Worm (Caenorhabditis elegans): ENCODE results near the gene C17B7.4.
"Not testable (repeated sequence)": the region's sequence is repeated elsewhere in the genome, so short reads cannot be mapped to it uniquely, and the experiment has no call there.

Gene C17B7.4

DNA sequence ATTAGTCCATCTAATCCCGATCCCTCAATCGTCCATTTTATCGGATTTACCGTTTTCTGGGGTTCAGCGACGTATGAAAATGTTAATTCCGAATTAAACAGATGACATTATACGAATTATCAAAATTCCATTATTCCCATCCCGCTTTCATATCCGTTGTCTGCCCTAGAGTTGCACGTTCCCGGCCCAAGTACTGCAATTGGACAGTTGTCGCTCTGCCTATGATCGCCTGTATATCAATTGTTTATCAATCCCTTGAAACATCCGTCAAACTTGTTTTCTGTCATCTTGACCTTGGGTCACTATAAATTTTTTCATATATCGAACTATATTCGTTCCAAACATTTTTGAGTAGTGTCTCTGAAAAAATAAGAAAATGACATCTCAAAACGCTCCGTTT is 19.2 kb downstream of the C17B7.4 start, which contains the start of gene C04E12.5:
TSS of gene C04E12.5 (plus strand) at position 301 of the 400 bp plus-strand sequence.
- TF ChIP-seq alr-1 (tag; optimal IDR thresholded peaks at IDR 0.05): no peak
- TF ChIP-seq nhr-129 (tag; optimal IDR thresholded peaks at IDR 0.05): no peak
- TF ChIP-seq nhr-12 (tag; optimal IDR thresholded peaks at IDR 0.05): no peak
- TF ChIP-seq unc-39 (tag; optimal IDR thresholded peaks at IDR 0.05): no peak
- TF ChIP-seq crh-2 (tag; optimal IDR thresholded peaks at IDR 0.05): no peak
- no peak for TF ChIP-seq peb-1 (tag; optimal IDR thresholded peaks at IDR 0.05)
- TF ChIP-seq blmp-1 (tag; optimal IDR thresholded peaks at IDR 0.05; ENCODE audit: insufficient read depth): no peak
- no peak for TF ChIP-seq elt-3 (tag; optimal IDR thresholded peaks at IDR 0.05)
- TF ChIP-seq ceh-82 (tag; optimal IDR thresholded peaks at IDR 0.05): no peak
- no peak for TF ChIP-seq lsy-2 (tag; optimal IDR thresholded peaks at IDR 0.05)
- TF ChIP-seq ZK546.5 (tag; optimal IDR thresholded peaks at IDR 0.05): no peak
- TF ChIP-seq ceh-16 (tag; optimal IDR thresholded peaks at IDR 0.05): no peak
- TF ChIP-seq mbf-1 (tag; optimal IDR thresholded peaks at IDR 0.05): no peak
- no peak for TF ChIP-seq lin-13 (GFP tag; optimal IDR thresholded peaks at IDR 0.05)

DNA sequence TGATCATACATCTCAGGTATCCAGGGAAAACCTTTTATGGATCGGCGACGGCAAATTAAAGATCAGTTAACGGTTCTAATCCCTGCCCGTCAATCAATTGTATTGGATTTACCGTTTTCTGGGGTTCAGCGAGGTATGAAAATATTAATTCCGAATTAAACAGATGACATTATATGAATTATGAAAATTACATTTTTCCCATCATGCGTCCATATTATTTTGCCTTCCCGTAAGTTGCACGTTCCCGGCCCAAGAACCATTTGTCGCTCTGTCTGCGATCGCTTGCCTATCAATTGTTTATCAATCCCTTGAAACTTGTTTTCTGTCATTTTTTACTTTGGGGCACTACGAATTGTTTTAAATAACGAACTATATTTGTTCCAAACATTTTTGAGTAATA is 22.5 kb downstream of the C17B7.4 start:
- TF ChIP-seq nhr-6 (tag; optimal IDR thresholded peaks at IDR 0.05): no peak
- no peak for TF ChIP-seq dmd-4 (tag; optimal IDR thresholded peaks at IDR 0.05)
- no peak for TF ChIP-seq egl-27 (tag; optimal IDR thresholded peaks at IDR 0.05)
- no peak for TF ChIP-seq blmp-1 (tag; optimal IDR thresholded peaks at IDR 0.05; ENCODE audit: insufficient read depth)
- no peak for TF ChIP-seq ztf-4 (tag; optimal IDR thresholded peaks at IDR 0.05)
- no peak for TF ChIP-seq nhr-77 (tag; optimal IDR thresholded peaks at IDR 0.05)
- no peak for TF ChIP-seq ztf-1 (GFP tag; conservative IDR thresholded peaks at IDR 0.05)
- no peak for TF ChIP-seq crh-2 (tag; optimal IDR thresholded peaks at IDR 0.05)
- TF ChIP-seq nhr-237 (tag; optimal IDR thresholded peaks at IDR 0.05): no peak
- TF ChIP-seq elt-3 (tag; optimal IDR thresholded peaks at IDR 0.05): no peak
- no peak for TF ChIP-seq sma-9 (GFP tag; optimal IDR thresholded peaks at IDR 0.05)
- no peak for TF ChIP-seq sma-9 (tag; optimal IDR thresholded peaks at IDR 0.05)
- no peak for TF ChIP-seq mab-5 (tag; optimal IDR thresholded peaks at IDR 0.05)
- no peak for TF ChIP-seq unc-39 (tag; optimal IDR thresholded peaks at IDR 0.05)
- TF ChIP-seq nhr-129 (tag; optimal IDR thresholded peaks at IDR 0.05): no peak
- no peak for TF ChIP-seq nhr-21 (tag; optimal IDR thresholded peaks at IDR 0.05)

DNA sequence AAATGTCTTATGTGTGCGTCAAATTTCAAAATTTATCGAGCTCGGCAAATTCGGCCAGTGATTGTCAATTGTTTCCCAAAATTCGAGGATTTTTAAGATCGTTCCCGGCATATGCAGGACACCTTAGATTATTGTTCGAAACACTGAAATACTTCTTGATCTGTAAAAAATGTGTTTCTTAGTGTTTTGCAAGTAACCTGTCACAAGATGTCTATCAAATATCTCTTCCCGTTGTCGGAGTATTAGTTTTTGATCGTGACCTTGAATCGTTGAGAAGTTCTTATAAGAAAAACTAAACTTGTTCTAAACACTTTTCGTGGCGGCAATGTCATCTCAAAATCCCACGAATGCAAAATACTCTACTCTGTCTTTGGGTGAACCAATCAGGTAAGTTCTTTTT is 23.4 kb downstream of the C17B7.4 start, which contains the start of gene C04E12.4:
TSS of gene C04E12.4 (plus strand) at position 301 of the 400 bp plus-strand sequence.
- TF ChIP-seq nhr-23 (tag; optimal IDR thresholded peaks at IDR 0.05): no peak
- no peak for TF ChIP-seq egl-27 (tag; optimal IDR thresholded peaks at IDR 0.05)

DNA sequence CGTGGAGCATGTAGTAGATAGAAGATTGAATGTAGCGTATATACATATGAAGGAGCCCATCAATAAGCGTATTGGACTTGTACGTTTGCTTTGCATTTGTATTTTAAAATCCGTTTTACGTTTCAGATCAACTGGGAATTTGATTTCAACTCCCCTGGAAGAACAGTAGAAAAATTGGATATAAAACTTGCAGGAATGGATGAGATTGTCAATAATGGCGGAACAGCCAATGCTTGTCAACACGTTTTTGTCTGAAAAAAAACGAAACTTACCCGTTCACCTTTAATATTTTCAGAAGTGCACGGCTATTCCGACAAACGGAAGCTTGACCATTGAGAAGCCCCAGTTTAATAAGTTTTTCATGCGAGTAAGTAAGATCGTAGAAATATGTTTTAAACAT is 28.7 kb downstream of the C17B7.4 start, which contains the start of gene C04E12.2:
TSS of gene C04E12.2 (plus strand) at position 301 of the 400 bp plus-strand sequence.
- TF ChIP-seq unc-55 (GFP tag; optimal IDR thresholded peaks at IDR 0.05); nhr-129 (tag; optimal IDR thresholded peaks at IDR 0.05); sem-4 (tag; optimal IDR thresholded peaks at IDR 0.05): not testable (repeated sequence)

DNA sequence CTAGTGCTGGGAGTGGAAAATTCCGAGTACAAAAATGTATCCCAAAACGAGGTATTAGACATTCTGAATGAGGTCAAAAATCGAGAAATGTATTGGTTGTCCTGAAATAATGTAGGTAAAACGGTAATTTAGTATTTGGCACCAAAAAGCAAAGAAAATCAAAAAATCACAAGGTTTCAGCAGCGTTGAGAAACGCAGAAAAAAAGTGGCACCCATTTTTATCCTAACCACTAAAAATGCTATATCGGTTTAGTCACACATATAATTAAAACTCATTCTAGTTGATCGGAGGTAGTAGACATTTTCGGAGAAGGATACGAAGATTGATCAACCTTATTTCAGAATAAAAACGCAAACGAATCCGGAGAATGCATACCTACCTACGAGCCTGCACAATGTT is 33.6 kb downstream of the C17B7.4 start, which contains the start of gene srx-121:
TSS of gene srx-121 (minus strand) at position 101 of the 400 bp plus-strand sequence.
- TF ChIP-seq nhr-12 (tag; optimal IDR thresholded peaks at IDR 0.05): no peak
- no peak for TF ChIP-seq Y55F3AM.14 (GFP tag; optimal IDR thresholded peaks at IDR 0.05)
- TF ChIP-seq C34F6.9 (tag; optimal IDR thresholded peaks at IDR 0.05): no peak
- TF ChIP-seq skn-1 (tag; optimal IDR thresholded peaks at IDR 0.05): no peak
- TF ChIP-seq nhr-11 (tag; optimal IDR thresholded peaks at IDR 0.05): no peak
- no peak for TF ChIP-seq blmp-1 (tag; optimal IDR thresholded peaks at IDR 0.05; ENCODE audit: insufficient read depth)
- no peak for TF ChIP-seq lin-39 (tag; optimal IDR thresholded peaks at IDR 0.05)
- TF ChIP-seq unc-55 (GFP tag; optimal IDR thresholded peaks at IDR 0.05): no peak
- no peak for TF ChIP-seq nhr-129 (tag; optimal IDR thresholded peaks at IDR 0.05)
- no peak for TF ChIP-seq sma-9 (GFP tag; optimal IDR thresholded peaks at IDR 0.05)
- TF ChIP-seq sma-9 (tag; optimal IDR thresholded peaks at IDR 0.05): no peak
- no peak for TF ChIP-seq nhr-6 (tag; optimal IDR thresholded peaks at IDR 0.05)
- no peak for TF ChIP-seq dmd-4 (tag; optimal IDR thresholded peaks at IDR 0.05)
- no peak for TF ChIP-seq lin-13 (GFP tag; optimal IDR thresholded peaks at IDR 0.05)

DNA sequence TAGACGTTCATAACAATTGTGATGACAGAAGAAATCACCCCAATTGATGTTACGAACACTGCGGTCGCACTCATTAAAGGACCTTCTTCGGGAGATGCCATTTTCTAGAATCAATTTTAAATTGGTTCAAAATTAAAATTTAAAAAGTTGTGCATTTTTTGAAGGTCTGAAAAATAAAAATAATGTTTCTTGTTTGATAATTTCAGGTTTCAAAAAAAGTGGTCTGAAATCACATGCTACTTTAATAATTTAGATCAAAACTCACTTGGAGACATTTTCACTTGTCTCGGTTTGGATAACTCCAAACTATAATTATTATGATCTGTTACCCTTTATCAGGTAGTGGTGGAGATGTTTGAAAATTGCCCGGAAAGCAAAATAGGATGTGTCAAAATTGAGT is 37.9 kb downstream of the C17B7.4 start, which contains the start of gene srbc-2:
TSS of gene srbc-2 (minus strand) at position 101 of the 400 bp plus-strand sequence.
- TF ChIP-seq mdl-1 (tag; optimal IDR thresholded peaks at IDR 0.05) (no peak), nhr-237 (tag; optimal IDR thresholded peaks at IDR 0.05) (no peak), nhr-25 (tag; optimal IDR thresholded peaks at IDR 0.05) (no peak), snpc-4 (tag; optimal IDR thresholded peaks at IDR 0.05) (no peak), ztf-11 (tag; optimal IDR thresholded peaks at IDR 0.05) (no peak), Y55F3AM.14 (GFP tag; optimal IDR thresholded peaks at IDR 0.05) (no peak), ZK546.5 (tag; optimal IDR thresholded peaks at IDR 0.05) (no peak), zag-1 (tag; optimal IDR thresholded peaks at IDR 0.05) (no peak), egl-27 (tag; optimal IDR thresholded peaks at IDR 0.05) (no peak), lsy-2 (tag; optimal IDR thresholded peaks at IDR 0.05) (no peak), ceh-16 (tag; optimal IDR thresholded peaks at IDR 0.05) (no peak), mbf-1 (tag; optimal IDR thresholded peaks at IDR 0.05) (no peak), crh-2 (tag; optimal IDR thresholded peaks at IDR 0.05) (no peak), lin-11 (tag; optimal IDR thresholded peaks at IDR 0.05) (no peak), ztf-1 (GFP tag; conservative IDR thresholded peaks at IDR 0.05) (no peak), lin-39 (tag; optimal IDR thresholded peaks at IDR 0.05) (no peak), alr-1 (tag; optimal IDR thresholded peaks at IDR 0.05) (no peak), nhr-77 (tag; optimal IDR thresholded peaks at IDR 0.05) (no peak), unc-55 (GFP tag; optimal IDR thresholded peaks at IDR 0.05) (no peak)

Data from whole organism, L2 larva.